Worm (Caenorhabditis elegans): ENCODE data around the gene str-25.

- TF ChIP-seq sox-4 (tag; optimal IDR thresholded peaks at IDR 0.05) (no peak), unc-130 (tag; optimal IDR thresholded peaks at IDR 0.05) (no peak), lin-13 (GFP tag; optimal IDR thresholded peaks at IDR 0.05) (no peak), blmp-1 (tag; optimal IDR thresholded peaks at IDR 0.05) (no peak), lsy-2 (tag; optimal IDR thresholded peaks at IDR 0.05) (no peak)
Observed at ce11 chrV:16132705-16133104, 17.2 kb downstream of the str-25 start, which contains the start of gene fbxa-144.

Data from whole organism, L1 larva.